Fruit fly (Drosophila melanogaster) whole organism, embryonic: Measurements from ENCODE around the gene flr.

ENCODE experiments used
- Bgb ChIP-seq: fragments of 200-800 bp; sonication (Bioruptor generic); IDR thresholded peaks from 2 replicates; pipeline ENCODE4 v1.3.6; 2022; ENCODE audit warnings: missing biosample characterization, missing genetic modification characterization; ENCODE audit not compliant: partially characterized antibody
- CG11247 ChIP-seq: fragments of 200-800 bp; sonication (Bioruptor generic); IDR thresholded peaks from 2 replicates; pipeline ENCODE4 v1.3.6; 2022; ENCODE audit warnings: missing biosample characterization, missing genetic modification characterization
- CG11456 ChIP-seq: fragments of 200-800 bp; sonication (Bioruptor generic); IDR thresholded peaks from 3 replicates; pipeline ENCODE4 v1.3.6; 2022; ENCODE audit warnings: missing biosample characterization, missing genetic modification characterization
- CG11560 ChIP-seq: fragments of 200-800 bp; sonication (Bioruptor generic); IDR thresholded peaks from 3 replicates; pipeline ENCODE4 v1.3.6; 2022; ENCODE audit warnings: missing biosample characterization, missing genetic modification characterization
- CG12769 ChIP-seq: fragments of 200-800 bp; sonication (Bioruptor generic); optimal IDR thresholded peaks from 2 replicates; lab custom pipeline; 2019; ENCODE audit warnings: missing biosample characterization, mild to moderate bottlenecking, missing genetic modification characterization, moderate library complexity
- CG13424 ChIP-seq: fragments of 200-800 bp; sonication (Bioruptor generic); optimal IDR thresholded peaks from 2 replicates; lab custom pipeline; 2019; ENCODE audit warnings: missing biosample characterization, mild to moderate bottlenecking, missing genetic modification characterization, moderate library complexity
- CG14710 ChIP-seq: fragments of 200-800 bp; sonication (Bioruptor generic); optimal IDR thresholded peaks from 3 replicates; lab custom pipeline; 2019; ENCODE audit warnings: missing biosample characterization, mild to moderate bottlenecking, missing genetic modification characterization, moderate library complexity
- CG15269 ChIP-seq: fragments of 200-800 bp; sonication (Bioruptor generic); optimal IDR thresholded peaks from 2 replicates; lab custom pipeline; 2018; ENCODE audit warnings: missing biosample characterization, mild to moderate bottlenecking, missing genetic modification characterization, moderate library complexity
- CG17359 ChIP-seq: fragments of 200-800 bp; sonication (Bioruptor generic); optimal IDR thresholded peaks from 3 replicates; lab custom pipeline; 2018; ENCODE audit warnings: missing biosample characterization, mild to moderate bottlenecking, missing genetic modification characterization, moderate library complexity
- CG17361 ChIP-seq: fragments of 200-800 bp; sonication (Bioruptor generic); IDR thresholded peaks from 3 replicates; pipeline ENCODE4 v1.3.6; 2022; ENCODE audit warnings: missing biosample characterization, missing genetic modification characterization
- CG18262 ChIP-seq: fragments of 200-800 bp; optimal IDR thresholded peaks from 3 replicates; lab custom pipeline; 2019; ENCODE audit warnings: missing biosample characterization, mild to moderate bottlenecking, missing genetic modification characterization, moderate library complexity
- CG18599 ChIP-seq: fragments of 200-800 bp; sonication (Bioruptor generic); optimal IDR thresholded peaks from 3 replicates; lab custom pipeline; 2017; ENCODE audit warnings: missing biosample characterization, missing genetic modification characterization, mild to moderate bottlenecking, moderate library complexity, missing genetic modification reagents
- CG18764 ChIP-seq: fragments of 200-800 bp; sonication (Bioruptor generic); optimal IDR thresholded peaks from 3 replicates; lab custom pipeline; 2016; ENCODE audit warnings: missing biosample characterization, missing genetic modification characterization
- CG2120 ChIP-seq: fragments of 200-800 bp; sonication (Bioruptor generic); optimal IDR thresholded peaks from 3 replicates; lab custom pipeline; 2016; ENCODE audit warnings: missing biosample characterization, missing genetic modification characterization
- CG3163 ChIP-seq: fragments of 200-800 bp; sonication (Bioruptor generic); optimal IDR thresholded peaks from 3 replicates; lab custom pipeline; 2016; ENCODE audit warnings: missing biosample characterization, missing genetic modification characterization
- CG32532 ChIP-seq: fragments of 200-800 bp; sonication (Bioruptor generic); IDR thresholded peaks from 2 replicates; pipeline ENCODE4 v1.3.6; 2022; ENCODE audit warnings: missing biosample characterization, missing genetic modification characterization
- CG4617 ChIP-seq: fragments of 200-800 bp; sonication (Bioruptor generic); optimal IDR thresholded peaks from 3 replicates; lab custom pipeline; 2016; ENCODE audit warnings: missing biosample characterization, missing genetic modification characterization, borderline replicate concordance
- CG6854 ChIP-seq: fragments of 200-800 bp; sonication (Bioruptor generic); optimal IDR thresholded peaks from 3 replicates; lab custom pipeline; 2017; ENCODE audit warnings: missing biosample characterization, mild to moderate bottlenecking, missing genetic modification characterization
- CG8089 ChIP-seq: fragments of 200-800 bp; sonication (Bioruptor generic); optimal IDR thresholded peaks from 3 replicates; lab custom pipeline; 2016; ENCODE audit warnings: missing biosample characterization, missing genetic modification characterization
- CG8388 ChIP-seq: fragments of 200-800 bp; sonication (Bioruptor generic); optimal IDR thresholded peaks from 2 replicates; lab custom pipeline; 2019; ENCODE audit warnings: missing biosample characterization, mild to moderate bottlenecking, missing genetic modification characterization, moderate library complexity
- CG9876 ChIP-seq: fragments of 200-800 bp; sonication (Bioruptor generic); optimal IDR thresholded peaks from 2 replicates; lab custom pipeline; 2016; ENCODE audit warnings: missing biosample characterization, missing genetic modification characterization
- Camta ChIP-seq: fragments of 200-800 bp; sonication (Bioruptor generic); optimal IDR thresholded peaks from 2 replicates; lab custom pipeline; 2016; ENCODE audit warnings: missing biosample characterization, missing genetic modification characterization
- CoRest ChIP-seq: fragments of 200-800 bp; sonication (Bioruptor generic); optimal IDR thresholded peaks from 3 replicates; lab custom pipeline; 2018; ENCODE audit warnings: missing biosample characterization, mild to moderate bottlenecking, missing genetic modification characterization, moderate library complexity
- D19A ChIP-seq: fragments of 200-800 bp; optimal IDR thresholded peaks from 3 replicates; lab custom pipeline; 2019; ENCODE audit warnings: missing biosample characterization, mild to moderate bottlenecking, missing genetic modification characterization, moderate library complexity
- Dbx ChIP-seq: fragments of 200-800 bp; sonication (Bioruptor generic); IDR thresholded peaks from 3 replicates; pipeline ENCODE4 v1.3.6; 2022; ENCODE audit warnings: missing biosample characterization, missing genetic modification characterization
- Dp ChIP-seq: fragments of 200-800 bp; sonication (Bioruptor generic); optimal IDR thresholded peaks from 2 replicates; lab custom pipeline; 2018; ENCODE audit warnings: missing biosample characterization, mild to moderate bottlenecking, missing genetic modification characterization, moderate library complexity
- Eip74EF ChIP-seq, 2 experiments: fragments of 200-800 bp in 1 of 2; fragments of >200 bp in 1 of 2; sonication (Bioruptor generic) in 1 of 2; optimal IDR thresholded peaks; 2 replicates each; lab custom pipeline; 2017 to 2019; ENCODE audit warnings: missing biosample characterization in 2 of 2, missing genetic modification characterization in 2 of 2, mild to moderate bottlenecking in 1 of 2, moderate library complexity in 1 of 2
- H15 ChIP-seq: fragments of 200-800 bp; sonication (Bioruptor generic); IDR thresholded peaks from 3 replicates; pipeline ENCODE4 v1.3.6; 2022; ENCODE audit warnings: missing biosample characterization, missing genetic modification characterization
- HmgZ ChIP-seq: fragments of 200-800 bp; sonication (Bioruptor generic); optimal IDR thresholded peaks from 2 replicates; lab custom pipeline; 2018; ENCODE audit warnings: missing biosample characterization, mild to moderate bottlenecking, missing genetic modification characterization
- Hmx ChIP-seq: fragments of 200-800 bp; sonication (Bioruptor generic); optimal IDR thresholded peaks from 2 replicates; lab custom pipeline; 2016; ENCODE audit warnings: missing biosample characterization, missing genetic modification characterization
- MESR4 ChIP-seq: fragments of 200-800 bp; sonication (Bioruptor generic); optimal IDR thresholded peaks from 2 replicates; lab custom pipeline; 2018; ENCODE audit warnings: missing biosample characterization, mild to moderate bottlenecking, missing genetic modification characterization, moderate library complexity
- Pdp1 ChIP-seq, 2 experiments: fragments of 200-800 bp; sonication (Bioruptor generic); optimal IDR thresholded peaks; 3 replicates each; lab custom pipeline; 2016; ENCODE audit warnings: missing biosample characterization in 2 of 2, missing genetic modification characterization in 2 of 2, mild to moderate bottlenecking in 1 of 2, moderate library complexity in 1 of 2
- Rfx ChIP-seq: fragments of 200-800 bp; sonication (Bioruptor generic); IDR thresholded peaks from 2 replicates; pipeline ENCODE4 v1.3.6; 2022; ENCODE audit warnings: missing biosample characterization, missing genetic modification characterization
- Sry-δ ChIP-seq: fragments of 200-800 bp; sonication (Bioruptor generic); optimal IDR thresholded peaks from 2 replicates; lab custom pipeline; 2016; ENCODE audit warnings: missing biosample characterization, missing genetic modification characterization
- Trl ChIP-seq, 3 experiments: fragments of >200 bp in 2 of 3; fragments of 200-800 bp in 1 of 3; sonication (Bioruptor generic) in 1 of 3; optimal IDR thresholded peaks; 2 replicates in 1 of 3; 3 replicates in 2 of 3; lab custom pipeline; 2016 to 2017; ENCODE audit warnings: missing biosample characterization in 1 of 3, missing genetic modification characterization in 1 of 3
- bowl ChIP-seq: fragments of 200-800 bp; sonication (Bioruptor generic); IDR thresholded peaks from 2 replicates; pipeline ENCODE4 v1.3.6; 2022; ENCODE audit warnings: missing biosample characterization, missing genetic modification characterization
- chm ChIP-seq: fragments of 200-800 bp; sonication (Bioruptor generic); IDR thresholded peaks from 2 replicates; pipeline ENCODE4 v1.3.6; 2022; ENCODE audit warnings: missing biosample characterization, missing genetic modification characterization
- chn ChIP-seq: fragments of 200-800 bp; sonication (Bioruptor generic); optimal IDR thresholded peaks from 2 replicates; lab custom pipeline; 2016; ENCODE audit warnings: missing biosample characterization, missing genetic modification characterization
- ci ChIP-seq: fragments of 200-800 bp; sonication (Bioruptor generic); IDR thresholded peaks from 3 replicates; pipeline ENCODE4 v1.3.6; 2022; ENCODE audit warnings: missing biosample characterization, missing genetic modification characterization
- dm ChIP-seq: fragments of 200-800 bp; sonication (Bioruptor generic); optimal IDR thresholded peaks from 3 replicates; lab custom pipeline; 2016; ENCODE audit warnings: missing biosample characterization, missing genetic modification characterization
- dmrt11E ChIP-seq: fragments of 200-800 bp; sonication (Bioruptor generic); optimal IDR thresholded peaks from 3 replicates; lab custom pipeline; 2018; ENCODE audit warnings: missing biosample characterization, mild to moderate bottlenecking, missing genetic modification characterization, moderate library complexity
- gfzf ChIP-seq: fragments of 200-800 bp; sonication (Bioruptor generic); optimal IDR thresholded peaks from 2 replicates; lab custom pipeline; 2016; ENCODE audit warnings: missing biosample characterization, mild to moderate bottlenecking, missing genetic modification characterization, moderate library complexity
- ind ChIP-seq: fragments of 200-800 bp; sonication (Bioruptor generic); optimal IDR thresholded peaks from 3 replicates; lab custom pipeline; 2016; ENCODE audit warnings: missing biosample characterization, missing genetic modification characterization
- mam ChIP-seq: fragments of 200-800 bp; sonication (Bioruptor generic); optimal IDR thresholded peaks from 3 replicates; lab custom pipeline; 2016; ENCODE audit warnings: missing biosample characterization, missing genetic modification characterization
- odd ChIP-seq: fragments of 200-800 bp; sonication (Bioruptor generic); optimal IDR thresholded peaks from 2 replicates; lab custom pipeline; 2017; ENCODE audit warnings: missing biosample characterization, mild to moderate bottlenecking, missing genetic modification characterization
- p53 ChIP-seq: fragments of 200-800 bp; sonication (Bioruptor generic); optimal IDR thresholded peaks from 2 replicates; lab custom pipeline; 2016; ENCODE audit warnings: missing biosample characterization, missing genetic modification characterization
- stwl ChIP-seq: fragments of 200-800 bp; sonication (Bioruptor generic); optimal IDR thresholded peaks from 3 replicates; lab custom pipeline; 2018; ENCODE audit warnings: missing biosample characterization, mild to moderate bottlenecking, missing genetic modification characterization, moderate library complexity
- yki ChIP-seq: fragments of >200 bp; optimal IDR thresholded peaks from 3 replicates; lab custom pipeline; 2018
- zen ChIP-seq: fragments of 200-800 bp; sonication (Bioruptor generic); optimal IDR thresholded peaks from 3 replicates; lab custom pipeline; 2018; ENCODE audit warnings: missing biosample characterization, mild to moderate bottlenecking, missing genetic modification characterization, moderate library complexity
- zen2 ChIP-seq: fragments of 200-800 bp; sonication (Bioruptor generic); IDR thresholded peaks from 3 replicates; pipeline ENCODE4 v1.3.6; 2022; ENCODE audit warnings: missing biosample characterization, missing genetic modification characterization; ENCODE audit not compliant: partially characterized antibody

Gene flr

DNA sequence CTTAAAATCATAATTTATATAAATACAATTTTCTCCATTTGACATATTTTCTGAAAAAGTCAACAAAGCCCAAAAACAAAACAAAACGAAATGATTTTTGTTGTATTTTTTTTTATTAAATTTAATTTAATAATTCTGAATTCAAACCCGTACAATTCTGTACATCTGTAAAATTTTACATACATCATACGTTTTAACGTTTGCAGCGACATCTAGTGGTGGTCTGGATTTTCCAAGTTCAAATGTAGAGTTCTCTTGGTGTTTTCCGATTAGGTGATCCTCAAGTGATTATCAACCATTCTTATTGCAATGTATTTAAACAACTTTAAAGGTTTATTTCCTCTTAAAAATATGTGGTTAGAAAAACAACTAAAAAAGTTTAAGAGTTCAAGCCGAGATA, 1.6 kb upstream of the flr start (continued):
- TF ChIP-seq Trl (optimal IDR thresholded peaks at IDR 0.05; lab: Kevin White, UChicago) (no peak), Trl (GFP tag; optimal IDR thresholded peaks at IDR 0.05; lab: Kevin White, UChicago) (peak; percentile 1), Dbx (GFP tag; lab: Robert Waterston, UW) (peak; percentile 28; the same call in 1 of the 3 replicates), HmgZ (peak; percentile 61), ci (GFP tag; lab: Robert Waterston, UW) (no peak; the same call in 2 of the 3 replicates), Dp (peak; percentile 31), CG17361 (GFP tag; lab: Robert Waterston, UW) (peak; percentile 42; the same call in 2 of the 3 replicates), CG3163 (GFP tag; lab: Kevin White, UChicago) (peak; percentile 4), CG12769 (tag; lab: Kevin White, UChicago) (peak; percentile 22), CG15269 (no peak), CG18599 (no peak), CoRest (peak; percentile 59), CG11456 (peak; percentile 83), CG18262 (tag; lab: Kevin White, UChicago) (peak; percentile 37), CG18764 (GFP tag; lab: Kevin White, UChicago) (peak; percentile 15), Eip74EF (GFP tag; optimal IDR thresholded peaks at IDR 0.05; lab: Kevin White, UChicago) (no peak), odd (no peak), Hmx (GFP tag; lab: Kevin White, UChicago) (no peak), H15 (GFP tag; lab: Robert Waterston, UW) (0 out of 3 replicates have a peak, but pooled peaks have one; percentile 9), Pdp1 (GFP tag; optimal IDR thresholded peaks at IDR 0.05; lab: Kevin White, UChicago) (peak; percentile 33 to 47), Sry-δ (GFP tag; lab: Kevin White, UChicago) (peak; percentile 7), CG14710 (tag; lab: Kevin White, UChicago) (peak; percentile 25), chn (peak; percentile 13), chm (GFP tag; lab: Robert Waterston, UW) (no peak), stwl (tag; lab: Kevin White, UChicago) (peak; percentile 61), Camta (GFP tag; lab: Kevin White, UChicago) (peak; percentile 21), dmrt11E (tag; lab: Kevin White, UChicago) (peak; percentile 19), gfzf (GFP tag; lab: Kevin White, UChicago) (peak; percentile 7), Rfx (GFP tag; lab: Robert Waterston, UW) (peak; percentile 78), p53 (GFP tag; lab: Kevin White, UChicago) (no peak), Bgb (GFP tag; lab: Robert Waterston, UW) (peak; percentile 62), dm (GFP tag; lab: Kevin White, UChicago) (no peak), CG32532 (peak; percentile 59; the same call in 1 of the 2 replicates), zen (peak; percentile 83), mam (GFP tag; lab: Kevin White, UChicago) (peak; percentile 43), yki (lab: Kevin White, UChicago) (peak; percentile 19), CG11560 (no peak), CG9876 (GFP tag; lab: Kevin White, UChicago) (peak; percentile 24), CG8388 (GFP tag; lab: Kevin White, UChicago) (peak; percentile 16), ind (GFP tag; lab: Kevin White, UChicago) (peak; percentile 33), zen2 (no peak), CG17359 (tag; lab: Kevin White, UChicago) (peak; percentile 54), CG2120 (peak; percentile 39), CG6854 (no peak), MESR4 (GFP tag; lab: Kevin White, UChicago) (no peak), CG8089 (GFP tag; lab: Kevin White, UChicago) (peak; percentile 14), D19A (tag; lab: Kevin White, UChicago) (peak; percentile 14), CG4617 (GFP tag; lab: Kevin White, UChicago) (peak; percentile 27), CG13424 (peak; percentile 7), CG11247 (GFP tag; lab: Robert Waterston, UW) (peak; percentile 57), bowl (GFP tag; lab: Robert Waterston, UW) (no peak)
